Worm (Caenorhabditis elegans): ENCODE measurements around the gene str-10.

ce11 chrX:13046324-13046723, 36.1 kb upstream of the str-10 start:
- TF ChIP-seq W03F9.2 (tag; optimal IDR thresholded peaks at IDR 0.05) (peak; percentile 62), him-1 (tag; optimal IDR thresholded peaks at IDR 0.05) (peak; percentile 87), dao-5 (tag; optimal IDR thresholded peaks at IDR 0.05) (peak; percentile 77)

Measured in whole organism, L4/young adult.